Fruit fly (Drosophila melanogaster) whole organism, pupa: ENCODE results near the gene mRpL11.

Experiments used
- CG10348 ChIP-seq: fragments of 200-800 bp; sonication (Bioruptor generic); IDR thresholded peaks from 2 replicates; pipeline ENCODE4 v1.3.6; 2022; ENCODE audit warnings: missing biosample characterization, missing genetic modification characterization
- CG12605 ChIP-seq: fragments of 200-800 bp; sonication (Bioruptor generic); IDR thresholded peaks from 2 replicates; pipeline ENCODE4 v1.3.6; 2022; ENCODE audit warnings: missing biosample characterization, missing genetic modification characterization
- CG13204 ChIP-seq: fragments of 200-800 bp; sonication (Bioruptor generic); optimal IDR thresholded peaks from 2 replicates; lab custom pipeline; 2018; ENCODE audit warnings: missing biosample characterization, mild to moderate bottlenecking, missing genetic modification characterization, moderate library complexity
- CG14655 ChIP-seq: fragments of 200-800 bp; sonication (Bioruptor generic); optimal IDR thresholded peaks from 3 replicates; lab custom pipeline; 2017; ENCODE audit warnings: mild to moderate bottlenecking, missing biosample characterization, missing genetic modification reagents, missing genetic modification characterization
- CG15710 ChIP-seq: fragments of 200-800 bp; sonication (Bioruptor generic); optimal IDR thresholded peaks from 2 replicates; lab custom pipeline; 2018; ENCODE audit warnings: missing biosample characterization, mild to moderate bottlenecking, missing genetic modification characterization, moderate library complexity
- CG17806 ChIP-seq: fragments of 200-800 bp; sonication (Bioruptor generic); optimal IDR thresholded peaks from 2 replicates; lab custom pipeline; 2018; ENCODE audit warnings: missing biosample characterization, mild to moderate bottlenecking, missing genetic modification characterization, moderate library complexity
- CG32121 ChIP-seq: fragments of 200-800 bp; sonication (Bioruptor generic); IDR thresholded peaks from 2 replicates; pipeline ENCODE4 v1.3.6; 2022; ENCODE audit warnings: missing biosample characterization, missing genetic modification characterization
- CG34367 ChIP-seq: fragments of 200-800 bp; sonication (Bioruptor generic); optimal IDR thresholded peaks from 2 replicates; lab custom pipeline; 2018; ENCODE audit warnings: missing biosample characterization, mild to moderate bottlenecking, missing genetic modification characterization
- CG4496 ChIP-seq: fragments of 200-800 bp; sonication (Bioruptor generic); IDR thresholded peaks from 3 replicates; pipeline ENCODE4 v1.3.6; 2022; ENCODE audit warnings: missing biosample characterization, missing genetic modification characterization
- CG8159 ChIP-seq: fragments of 200-800 bp; sonication (Bioruptor generic); optimal IDR thresholded peaks from 3 replicates; lab custom pipeline; 2018; ENCODE audit warnings: missing biosample characterization, mild to moderate bottlenecking, missing genetic modification characterization, moderate library complexity
- CG8301 ChIP-seq: fragments of 200-800 bp; sonication (Bioruptor generic); optimal IDR thresholded peaks from 2 replicates; lab custom pipeline; 2018; ENCODE audit warnings: missing biosample characterization, mild to moderate bottlenecking, missing genetic modification characterization
- CG9948 ChIP-seq: fragments of 200-800 bp; sonication (Bioruptor generic); optimal IDR thresholded peaks from 2 replicates; lab custom pipeline; 2018; ENCODE audit warnings: missing biosample characterization, mild to moderate bottlenecking, missing genetic modification characterization, moderate library complexity
- D1 ChIP-seq: fragments of 200-800 bp; sonication (Bioruptor generic); optimal IDR thresholded peaks from 2 replicates; lab custom pipeline; 2018; ENCODE audit warnings: missing biosample characterization, mild to moderate bottlenecking, missing genetic modification characterization, moderate library complexity
- EcR ChIP-seq: fragments of 200-800 bp; sonication (Bioruptor generic); optimal IDR thresholded peaks from 3 replicates; lab custom pipeline; 2019; ENCODE audit warnings: missing biosample characterization, missing genetic modification characterization, mild to moderate bottlenecking, moderate library complexity, missing genetic modification reagents
- Ets98B ChIP-seq: fragments of 200-800 bp; sonication (Bioruptor generic); IDR thresholded peaks from 2 replicates; pipeline ENCODE4 v1.3.6; 2022; ENCODE audit warnings: missing biosample characterization, missing genetic modification characterization
- Pif1A ChIP-seq: fragments of 200-800 bp; sonication (Bioruptor generic); optimal IDR thresholded peaks from 3 replicates; lab custom pipeline; 2016; ENCODE audit warnings: missing biosample characterization, missing genetic modification characterization
- Pif1B ChIP-seq: fragments of 200-800 bp; sonication (Bioruptor generic); optimal IDR thresholded peaks from 3 replicates; lab custom pipeline; 2016; ENCODE audit warnings: missing biosample characterization, missing genetic modification characterization
- Snoo ChIP-seq: fragments of 200-800 bp; sonication (Bioruptor generic); optimal IDR thresholded peaks from 3 replicates; lab custom pipeline; 2017; ENCODE audit warnings: missing biosample characterization, mild to moderate bottlenecking, missing genetic modification characterization, inconsistent platforms
- fd96Ca ChIP-seq: fragments of 200-800 bp; sonication (Bioruptor generic); IDR thresholded peaks from 3 replicates; pipeline ENCODE4 v1.3.6; 2022; ENCODE audit warnings: missing biosample characterization, missing genetic modification characterization
- gl ChIP-seq: fragments of 200-800 bp; sonication (Bioruptor generic); optimal IDR thresholded peaks from 2 replicates; lab custom pipeline; 2018; ENCODE audit warnings: missing biosample characterization, mild to moderate bottlenecking, missing genetic modification characterization
- rn ChIP-seq: fragments of 200-800 bp; sonication (Bioruptor generic); IDR thresholded peaks from 2 replicates; pipeline ENCODE4 v1.3.6; 2022; ENCODE audit warnings: missing biosample characterization, missing genetic modification characterization

mRpL11 gene

dm6 chr3R:14472580-14473353, 38.9 kb upstream of the mRpL11 start:
- no peak for TF ChIP-seq CG13204 (GFP tag; lab: Kevin White, UChicago)
- TF ChIP-seq CG9948 (tag; lab: Kevin White, UChicago) = no peak
- no peak for TF ChIP-seq CG15710 (tag; lab: Kevin White, UChicago)
- TF ChIP-seq CG32121 (GFP tag; lab: Robert Waterston, UW) = no peak
- no peak for TF ChIP-seq CG4496 (GFP tag; lab: Robert Waterston, UW)
- TF ChIP-seq, all 21 proteins: peak for 0

- TF ChIP-seq EcR (GFP tag; lab: Kevin White, UChicago) (no peak), CG10348 (GFP tag; lab: Robert Waterston, UW) (0 out of 2 replicates have a peak, but pooled peaks have one; percentile 35), CG32121 (GFP tag; lab: Robert Waterston, UW) (peak; percentile 89), Pif1A (GFP tag; lab: Kevin White, UChicago) (peak; percentile 68), D1 (tag; lab: Kevin White, UChicago) (peak; percentile 51), Snoo (tag; lab: Kevin White, UChicago) (no peak), CG9948 (tag; lab: Kevin White, UChicago) (peak; percentile 72), Ets98B (peak; percentile 82), CG8159 (tag; lab: Kevin White, UChicago) (peak; percentile 65), CG14655 (peak; percentile 84), CG13204 (GFP tag; lab: Kevin White, UChicago) (no peak), gl (tag; lab: Kevin White, UChicago) (no peak), CG8301 (tag; lab: Kevin White, UChicago) (peak; percentile 86), fd96Ca (GFP tag; lab: Robert Waterston, UW) (peak; percentile 89), CG17806 (tag; lab: Kevin White, UChicago) (peak; percentile 72), CG12605 (GFP tag; lab: Robert Waterston, UW) (peak; percentile 67; the same call in 1 of the 2 replicates), Pif1B (GFP tag; lab: Kevin White, UChicago) (peak; percentile 35), CG4496 (GFP tag; lab: Robert Waterston, UW) (peak; percentile 90), rn (GFP tag; lab: Robert Waterston, UW) (no peak), CG15710 (tag; lab: Kevin White, UChicago) (peak; percentile 45), CG34367 (peak; percentile 61)
Measured at dm6 chr3R:14473574-14473973, 38.1 kb upstream of the mRpL11 start.

dm6 chr3R:14474073-14474722, 37.4 kb upstream of the mRpL11 start:
- TF ChIP-seq EcR (GFP tag; lab: Kevin White, UChicago) (peak; percentile 89), CG15710 (tag; lab: Kevin White, UChicago) (peak; percentile 6), rn (GFP tag; lab: Robert Waterston, UW) (no peak)

- TF ChIP-seq CG8301 (tag; lab: Kevin White, UChicago) (peak; percentile 91), CG10348 (GFP tag; lab: Robert Waterston, UW) (peak; percentile 88), Pif1A (GFP tag; lab: Kevin White, UChicago) (peak; percentile 70), CG8159 (tag; lab: Kevin White, UChicago) (peak; percentile 59), CG17806 (tag; lab: Kevin White, UChicago) (peak; percentile 70), CG32121 (GFP tag; lab: Robert Waterston, UW) (peak; percentile 89), CG9948 (tag; lab: Kevin White, UChicago) (peak; percentile 50), CG13204 (GFP tag; lab: Kevin White, UChicago) (no peak), rn (GFP tag; lab: Robert Waterston, UW) (peak; percentile 90), CG15710 (tag; lab: Kevin White, UChicago) (peak; percentile 42), EcR (GFP tag; lab: Kevin White, UChicago) (no peak), CG4496 (GFP tag; lab: Robert Waterston, UW) (peak; percentile 94), fd96Ca (GFP tag; lab: Robert Waterston, UW) (peak; percentile 96), D1 (tag; lab: Kevin White, UChicago) (no peak), gl (tag; lab: Kevin White, UChicago) (no peak), Snoo (tag; lab: Kevin White, UChicago) (peak; percentile 14), CG34367 (peak; percentile 18), CG12605 (GFP tag; lab: Robert Waterston, UW) (peak; percentile 71), CG14655 (peak; percentile 87), Pif1B (GFP tag; lab: Kevin White, UChicago) (peak; percentile 61), Ets98B (peak; percentile 93)
Measured at dm6 chr3R:14476273-14476672, 35.4 kb upstream of the mRpL11 start.

- TF ChIP-seq gl (tag; lab: Kevin White, UChicago) = no peak
- no peak for TF ChIP-seq CG17806 (tag; lab: Kevin White, UChicago)
- no peak for TF ChIP-seq CG9948 (tag; lab: Kevin White, UChicago)
- no peak for TF ChIP-seq CG12605 (GFP tag; lab: Robert Waterston, UW)
Measured at dm6 chr3R:14477085-14477762, 34.4 kb upstream of the mRpL11 start.
